Worm (Caenorhabditis elegans) whole organism, L4 larva: ENCODE results near the gene str-106.
A peak's percentile ranks its signal among the peaks of the same experiment; 100 is the strongest.

Experiments
- F26F4.8 ChIP-seq: fragments of 200-800 bp; sonication (Bioruptor generic); conservative IDR thresholded peaks from 2 replicates; pipeline ENCODE4 v1.3.6; 2022; ENCODE audit warnings: missing genetic modification characterization, missing compliant biosample characterization
- F44E2.7 ChIP-seq: fragments of 200-800 bp; sonication (Bioruptor generic); IDR thresholded peaks from 2 replicates; pipeline ENCODE4 v2.1.2; 2022; ENCODE audit warnings: missing genetic modification characterization, missing compliant biosample characterization
- T20F7.1 ChIP-seq: fragments of 200-800 bp; sonication (Bioruptor generic); optimal IDR thresholded peaks from 2 replicates; lab custom pipeline; 2018; ENCODE audit warnings: mild to moderate bottlenecking, missing genetic modification characterization, missing compliant biosample characterization
- Y105C5A.15 ChIP-seq: fragments of 200-800 bp; sonication (Bioruptor generic); IDR thresholded peaks from 2 replicates; pipeline ENCODE4 v1.3.6; 2022; ENCODE audit warnings: missing genetic modification characterization, missing compliant biosample characterization
- ZK337.2 ChIP-seq: fragments of 200-800 bp; sonication (Bioruptor generic); IDR thresholded peaks from 2 replicates; pipeline ENCODE4 v1.3.6; 2022; ENCODE audit warnings: missing genetic modification reagents, missing genetic modification characterization, missing compliant biosample characterization
- ZK546.5 ChIP-seq, 2 experiments: sonication (generic microtip); optimal IDR thresholded peaks; 2 replicates each; lab custom pipeline; 2017; ENCODE audit warnings: missing biosample characterization in 2 of 2, missing genetic modification characterization in 2 of 2
- aha-1 ChIP-seq: fragments of 150-350 bp; peaks from one replicate; lab custom pipeline; 2014; ENCODE audit warnings: missing biosample characterization, missing genetic modification characterization
- arid-1 ChIP-seq: fragments of 200-800 bp; sonication (Bioruptor generic); conservative IDR thresholded peaks from 2 replicates; pipeline ENCODE4 v1.3.6; 2022; ENCODE audit warnings: missing genetic modification reagents, missing genetic modification characterization, missing compliant biosample characterization
- ceh-44 ChIP-seq: fragments of 200-800 bp; sonication (Bioruptor generic); IDR thresholded peaks from 2 replicates; pipeline ENCODE4 v1.3.6; 2022; ENCODE audit warnings: missing genetic modification reagents, missing genetic modification characterization, missing compliant biosample characterization
- ceh-62 ChIP-seq: sonication (generic microtip); optimal IDR thresholded peaks from 2 replicates; lab custom pipeline; 2017; ENCODE audit warnings: missing biosample characterization, missing genetic modification characterization
- ctbp-1 ChIP-seq: fragments of 200-800 bp; sonication (Bioruptor generic); IDR thresholded peaks from 2 replicates; pipeline ENCODE4 v1.3.6; 2022; ENCODE audit warnings: missing genetic modification reagents, missing genetic modification characterization, missing compliant biosample characterization
- daf-16 ChIP-seq, 3 experiments: sonication (generic microtip); optimal IDR thresholded peaks; 2 replicates each; lab custom pipeline; 2016 to 2017; ENCODE audit warnings: missing genetic modification characterization in 3 of 3, missing genetic modification reagents in 3 of 3, mild to moderate bottlenecking in 2 of 3, missing compliant biosample characterization in 2 of 3, missing biosample characterization in 1 of 3, moderate library complexity in 1 of 3
- dmd-9 ChIP-seq: fragments of 200-800 bp; sonication (Bioruptor generic); IDR thresholded peaks from 2 replicates; pipeline ENCODE4 v1.3.6; 2022; ENCODE audit warnings: missing genetic modification reagents, missing genetic modification characterization, missing compliant biosample characterization
- egl-43 ChIP-seq: fragments of 200-800 bp; sonication (Bioruptor generic); IDR thresholded peaks from 2 replicates; pipeline ENCODE4 v1.3.6; 2022; ENCODE audit warnings: missing genetic modification reagents, missing genetic modification characterization, missing compliant biosample characterization
- gei-8 ChIP-seq: fragments of 200-800 bp; sonication (Bioruptor generic); optimal IDR thresholded peaks from 2 replicates; lab custom pipeline; 2018; ENCODE audit warnings: mild to moderate bottlenecking, missing genetic modification characterization, missing compliant biosample characterization
- hlh-11 ChIP-seq: fragments of 200-800 bp; sonication (Bioruptor generic); optimal IDR thresholded peaks from 2 replicates; lab custom pipeline; 2018; ENCODE audit warnings: mild to moderate bottlenecking, missing genetic modification characterization, missing compliant biosample characterization
- hlh-30 ChIP-seq: sonication (generic microtip); optimal IDR thresholded peaks from 2 replicates; lab custom pipeline; 2017; ENCODE audit warnings: antibody characterized with exemption, mild to moderate bottlenecking, missing genetic modification characterization, missing compliant biosample characterization; ENCODE audit not compliant: insufficient read depth
- hmg-1.1 ChIP-seq: fragments of 200-800 bp; sonication (Bioruptor generic); IDR thresholded peaks from 2 replicates; pipeline ENCODE4 v1.3.6; 2022; ENCODE audit warnings: missing genetic modification reagents, missing genetic modification characterization, missing compliant biosample characterization
- lim-7 ChIP-seq: fragments of 200-800 bp; sonication (Bioruptor generic); IDR thresholded peaks from 2 replicates; pipeline ENCODE4 v1.3.6; 2022; ENCODE audit warnings: missing genetic modification characterization, missing compliant biosample characterization
- lin-39 ChIP-seq: fragments of 150-350 bp; optimal IDR thresholded peaks from 2 replicates; lab custom pipeline; 2014; ENCODE audit warnings: missing biosample characterization, missing genetic modification reagents, missing genetic modification characterization
- lsy-2 ChIP-seq, 2 experiments: fragments of 150-350 bp in 1 of 2; sonication (generic microtip) in 1 of 2; optimal IDR thresholded peaks; 2 replicates each; lab custom pipeline; 2014 to 2017; ENCODE audit warnings: missing biosample characterization in 2 of 2, missing genetic modification characterization in 2 of 2
- mdl-1 ChIP-seq, 2 experiments: fragments of 150-350 bp in 1 of 2; sonication (generic microtip) in 1 of 2; optimal IDR thresholded peaks; 2 replicates each; lab custom pipeline; 2014 to 2017; ENCODE audit warnings: missing biosample characterization in 2 of 2, missing genetic modification characterization in 2 of 2
- mdt-29 ChIP-seq: fragments of 200-800 bp; sonication (Bioruptor generic); IDR thresholded peaks from 2 replicates; pipeline ENCODE4 v1.3.6; 2022; ENCODE audit warnings: missing genetic modification reagents, missing genetic modification characterization, missing compliant biosample characterization
- mes-2 ChIP-seq: sonication (generic microtip); optimal IDR thresholded peaks from 2 replicates; lab custom pipeline; 2016; ENCODE audit warnings: missing genotype, mild to moderate bottlenecking, missing genetic modification characterization, missing compliant biosample characterization; ENCODE audit not compliant: poor library complexity, severe bottlenecking
- nhr-28 ChIP-seq: fragments of 150-350 bp; optimal IDR thresholded peaks from 2 replicates; lab custom pipeline; 2014; ENCODE audit warnings: missing biosample characterization, missing genetic modification characterization
- nhr-76 ChIP-seq: fragments of 150-350 bp; optimal IDR thresholded peaks from 2 replicates; lab custom pipeline; 2014; ENCODE audit warnings: missing biosample characterization, missing genetic modification characterization
- nhr-77 ChIP-seq: fragments of 150-350 bp; optimal IDR thresholded peaks from 2 replicates; lab custom pipeline; 2014; ENCODE audit warnings: missing biosample characterization, missing genetic modification characterization
- pha-4 ChIP-seq, 2 experiments: fragments of 150-350 bp in 1 of 2; fragments of 200-800 bp in 1 of 2; sonication (Bioruptor generic) in 1 of 2; IDR thresholded peaks in 1 of 2; optimal IDR thresholded peaks in 1 of 2; 2 replicates each; pipeline versions ENCODE4 v1.3.6 to Lab custom; 2014 to 2022; ENCODE audit warnings: missing genetic modification characterization in 2 of 2, missing genetic modification reagents in 2 of 2, missing biosample characterization in 1 of 2, missing compliant biosample characterization in 1 of 2
- pqm-1 ChIP-seq: sonication (generic microtip); optimal IDR thresholded peaks from 2 replicates; lab custom pipeline; 2017; ENCODE audit warnings: missing biosample characterization, missing genetic modification characterization
- snpc-4 ChIP-seq: fragments of 150-350 bp; optimal IDR thresholded peaks from 2 replicates; lab custom pipeline; 2014; ENCODE audit warnings: missing biosample characterization, missing genetic modification characterization
- tra-1 ChIP-seq: fragments of 200-800 bp; sonication (Bioruptor generic); IDR thresholded peaks from 2 replicates; pipeline ENCODE4 v1.3.6; 2022; ENCODE audit warnings: missing genetic modification reagents, missing genetic modification characterization, missing compliant biosample characterization
- unc-130 ChIP-seq: sonication (generic microtip); optimal IDR thresholded peaks from 2 replicates; lab custom pipeline; 2016; ENCODE audit warnings: missing genetic modification reagents, missing genetic modification characterization, missing compliant biosample characterization
- unc-62 ChIP-seq, 3 experiments: fragments of 150-350 bp in 1 of 3; sonication (generic microtip); optimal IDR thresholded peaks in 2 of 3; peaks in 1 of 3; 1 replicate in 1 of 3; 2 replicates in 2 of 3; lab custom pipeline; 2014 to 2017; ENCODE audit warnings: missing biosample characterization in 3 of 3, missing genetic modification characterization in 3 of 3, missing genetic modification reagents in 3 of 3, missing genotype in 1 of 3
- vab-7 ChIP-seq: fragments of 200-800 bp; sonication (Bioruptor generic); IDR thresholded peaks from 2 replicates; pipeline ENCODE4 v1.3.6; 2022; ENCODE audit warnings: missing genetic modification reagents, missing genetic modification characterization, missing compliant biosample characterization
- zag-1 ChIP-seq: fragments of 150-350 bp; optimal IDR thresholded peaks from 2 replicates; lab custom pipeline; 2014; ENCODE audit warnings: missing biosample characterization, missing genetic modification characterization
- zip-11 ChIP-seq: fragments of 200-800 bp; sonication (Bioruptor generic); IDR thresholded peaks from 2 replicates; pipeline ENCODE4 v1.3.6; 2022; ENCODE audit warnings: missing genetic modification characterization, missing compliant biosample characterization
- zip-2 ChIP-seq: fragments of 150-350 bp; optimal IDR thresholded peaks from 2 replicates; lab custom pipeline; 2014; ENCODE audit warnings: missing biosample characterization, missing genetic modification characterization
- ztf-7 ChIP-seq: fragments of 150-350 bp; optimal IDR thresholded peaks from 2 replicates; lab custom pipeline; 2014; ENCODE audit warnings: missing biosample characterization, missing genetic modification characterization

str-106 gene

ce11 chrV:16148805-16149204 lies 31.6 kb upstream of the str-106 start, which contains the start of gene F10A3.4 (continued):
- no peak for TF ChIP-seq ceh-44 (GFP tag; lab: Robert Waterston, UW)
- TF ChIP-seq ceh-62 (tag; lab: Kevin White, UChicago) = no peak
- TF ChIP-seq hmg-1.1 = no peak

DNA sequence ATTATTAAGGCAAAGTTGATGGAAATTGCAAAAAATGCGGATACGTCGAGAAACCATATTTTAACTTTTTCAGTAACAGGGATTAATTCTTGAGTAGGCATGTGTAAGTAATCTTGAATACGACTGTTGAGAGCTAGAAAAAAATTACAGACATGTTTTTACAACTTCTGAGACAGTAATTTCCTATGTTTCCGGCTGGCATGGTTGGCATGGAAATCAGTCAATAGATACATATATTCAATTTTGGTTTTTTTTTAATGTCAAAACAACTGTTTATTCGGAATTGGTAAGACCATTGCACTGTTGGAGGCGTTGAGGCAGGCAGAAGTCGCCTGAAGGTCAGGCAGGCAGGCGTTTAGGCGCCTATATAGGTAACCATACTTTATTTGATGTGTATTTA lies 27.1 kb upstream of the str-106 start, which contains the start of gene str-254:
TSS of gene str-254 (minus strand) at position 101 of the 400 bp plus-strand sequence.
- TF ChIP-seq lim-7 (no peak), tra-1 (no peak), vab-7 (no peak), daf-16 (GFP tag; optimal IDR thresholded peaks at IDR 0.05; lab: Kevin White, UChicago) (no peak), daf-16 (tag; optimal IDR thresholded peaks at IDR 0.05; lab: Kevin White, UChicago) (no peak), ceh-62 (tag; lab: Kevin White, UChicago) (no peak)

- peak in 1 of 2 experiments; percentile 62 for TF ChIP-seq unc-62 (GFP tag; optimal IDR thresholded peaks at IDR 0.05 in 1 of 2; lab: Kevin White, UChicago)
- TF ChIP-seq unc-62 (tag; optimal IDR thresholded peaks at IDR 0.05; lab: Kevin White, UChicago) = no peak
- TF ChIP-seq T20F7.1 (GFP tag; lab: Kevin White, UChicago) = no peak
These were observed 25.3 kb upstream of the str-106 start, which contains the start of gene str-97 for ce11 chrV:16155111-16155510. Gene str-97 (minus strand): TSS chrV:16155211.

DNA sequence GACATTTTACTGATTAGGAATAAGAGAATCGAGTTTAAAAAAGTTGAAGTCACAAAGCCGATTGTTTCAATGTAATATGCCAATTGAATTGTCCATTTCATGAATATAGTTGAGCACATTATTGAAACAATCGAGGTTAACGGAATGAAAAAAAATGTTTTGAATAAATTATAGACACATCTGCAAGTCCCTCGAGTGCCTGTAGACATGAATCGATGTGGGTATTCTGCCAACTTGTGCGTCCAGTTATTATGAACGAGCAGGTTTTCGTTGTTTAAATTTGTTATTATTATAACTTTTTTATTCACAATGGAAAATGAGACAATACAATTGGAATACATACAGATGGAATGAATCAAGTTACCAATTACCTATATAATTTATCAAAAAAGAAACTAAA lies 22.1 kb upstream of the str-106 start, which contains the start of gene str-99:
TSS of gene str-99 (minus strand) at position 101 of the 400 bp plus-strand sequence.
- TF ChIP-seq mdl-1 (tag; optimal IDR thresholded peaks at IDR 0.05; lab: Kevin White, UChicago) (no peak), unc-62 (GFP tag; optimal IDR thresholded peaks at IDR 0.05 in 1 of 2; lab: Kevin White, UChicago) (peak in 1 of 2 experiments; percentile 39), unc-62 (tag; optimal IDR thresholded peaks at IDR 0.05; lab: Kevin White, UChicago) (no peak)

DNA sequence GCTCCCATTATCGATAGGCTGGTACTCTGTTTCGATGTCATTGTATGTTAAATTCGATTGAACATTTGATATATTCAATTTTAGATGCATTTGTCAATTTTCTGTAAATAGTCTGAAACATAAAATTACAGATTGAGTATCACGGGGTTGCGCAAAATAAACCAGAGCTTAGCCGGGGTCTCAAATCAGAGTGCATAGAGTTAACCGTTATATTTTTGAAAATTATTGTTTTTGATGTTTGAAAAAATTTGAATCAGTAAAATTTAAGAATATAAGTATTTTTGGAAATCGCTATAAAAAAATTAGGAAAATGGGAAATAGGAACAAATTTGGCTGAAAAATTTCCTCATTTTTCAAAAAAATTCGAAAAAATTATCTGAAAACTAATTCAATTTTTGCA lies 20.9 kb upstream of the str-106 start, which contains the start of gene F10A3.17:
TSS of gene F10A3.17 (minus strand) at position 101 of the 400 bp plus-strand sequence.
- TF ChIP-seq ctbp-1 (GFP tag; lab: Robert Waterston, UW) (no peak), lsy-2 (tag; optimal IDR thresholded peaks at IDR 0.05; lab: Kevin White, UChicago) (no peak), F44E2.7 (GFP tag; lab: Robert Waterston, UW) (no peak), gei-8 (GFP tag; lab: Kevin White, UChicago) (no peak)
- TF ChIP-seq, all 104 proteins: peak for 0

ce11 chrV:16160087-16160486 lies 20.4 kb upstream of the str-106 start:
- TF ChIP-seq lin-39 (tag; lab: Kevin White, UChicago) (no peak), nhr-77 (peak; percentile 47), F26F4.8 (GFP tag; lab: Robert Waterston, UW) (no peak), ctbp-1 (GFP tag; lab: Robert Waterston, UW) (no peak), dmd-9 (no peak), unc-130 (GFP tag; lab: Kevin White, UChicago) (no peak), ztf-7 (tag; lab: Kevin White, UChicago) (peak; percentile 30), ZK337.2 (GFP tag; lab: Robert Waterston, UW) (no peak), ZK546.5 (tag; optimal IDR thresholded peaks at IDR 0.05; lab: Kevin White, UChicago) (no peak), daf-16 (GFP tag; optimal IDR thresholded peaks at IDR 0.05; lab: Kevin White, UChicago) (no peak), daf-16 (tag; optimal IDR thresholded peaks at IDR 0.05; lab: Kevin White, UChicago) (peak; percentile 73), zip-2 (tag; lab: Kevin White, UChicago) (peak; percentile 90), zip-11 (no peak), pha-4 (GFP tag; IDR thresholded peaks at IDR 0.05; lab: Robert Waterston, UW) (no peak), pha-4 (tag; optimal IDR thresholded peaks at IDR 0.05; lab: Kevin White, UChicago) (peak; percentile 19), nhr-76 (no peak), tra-1 (no peak), snpc-4 (tag; lab: Kevin White, UChicago) (no peak), F44E2.7 (GFP tag; lab: Robert Waterston, UW) (no peak), pqm-1 (peak; percentile 22), mes-2 (tag; lab: Kevin White, UChicago) (no peak), arid-1 (GFP tag; lab: Robert Waterston, UW) (no peak), egl-43 (GFP tag; lab: Robert Waterston, UW) (no peak), hlh-30 (no peak), Y105C5A.15 (no peak), mdt-29 (GFP tag; lab: Robert Waterston, UW) (no peak), aha-1 (tag; lab: Kevin White, UChicago) (peak; percentile 46), zag-1 (tag; lab: Kevin White, UChicago) (no peak), hlh-11 (tag; lab: Kevin White, UChicago) (no peak), nhr-28 (tag; lab: Kevin White, UChicago) (peak; percentile 37)
